Worm (Caenorhabditis elegans) whole organism, midembryonic: Measurements from ENCODE around the gene nit-1.

Experiments used
- flt-1 ChIP-seq: fragments of 200-800 bp; sonication (Bioruptor generic); IDR thresholded peaks from 2 replicates; pipeline ENCODE4 v1.3.6; 2022; ENCODE audit warnings: missing genetic modification characterization, missing compliant biosample characterization
- klf-2 ChIP-seq: fragments of 200-800 bp; sonication (Bioruptor generic); conservative IDR thresholded peaks from 2 replicates; pipeline ENCODE4 v1.3.6; 2022; ENCODE audit warnings: missing genetic modification reagents, missing genetic modification characterization, missing compliant biosample characterization
- ref-1 ChIP-seq: fragments of 200-800 bp; sonication (Bioruptor generic); conservative IDR thresholded peaks from 2 replicates; pipeline ENCODE4 v1.3.6; 2022; ENCODE audit warnings: missing genetic modification reagents, missing genetic modification characterization, missing compliant biosample characterization
- ztf-29 ChIP-seq: fragments of 200-800 bp; sonication (Bioruptor generic); IDR thresholded peaks from 2 replicates; pipeline ENCODE4 v1.3.6; 2022; ENCODE audit warnings: missing genetic modification reagents, missing genetic modification characterization, missing compliant biosample characterization

DNA sequence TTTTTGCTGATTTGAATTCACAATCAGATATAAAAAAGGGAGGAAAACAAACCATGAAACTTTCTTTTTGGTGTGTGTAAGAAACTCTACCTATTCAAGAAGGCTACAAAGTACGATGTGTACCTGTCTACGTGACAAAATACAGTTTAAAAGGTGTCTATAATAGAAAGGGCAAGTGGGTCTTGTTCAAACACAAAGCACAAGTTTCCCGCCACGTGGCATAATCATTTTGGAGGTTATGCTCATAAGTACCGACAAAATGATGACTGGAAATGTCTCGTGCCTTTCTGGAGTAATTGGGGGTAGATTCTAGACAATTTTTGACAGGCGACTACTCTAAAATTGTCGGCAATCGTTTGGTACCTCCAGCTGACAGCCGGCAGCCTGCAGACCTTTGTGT, 47.1 kb upstream of the nit-1 start:
- no peak for TF ChIP-seq flt-1 (GFP tag; lab: Robert Waterston, UW)
- no peak for TF ChIP-seq ref-1 (GFP tag; lab: Robert Waterston, UW)
- TF ChIP-seq ztf-29 (GFP tag; lab: Robert Waterston, UW), result no peak
- no peak for TF ChIP-seq klf-2 (GFP tag; lab: Robert Waterston, UW)
